Worm (Caenorhabditis elegans): Measurements from ENCODE around the gene K06A1.2.

K06A1.2 gene

DNA sequence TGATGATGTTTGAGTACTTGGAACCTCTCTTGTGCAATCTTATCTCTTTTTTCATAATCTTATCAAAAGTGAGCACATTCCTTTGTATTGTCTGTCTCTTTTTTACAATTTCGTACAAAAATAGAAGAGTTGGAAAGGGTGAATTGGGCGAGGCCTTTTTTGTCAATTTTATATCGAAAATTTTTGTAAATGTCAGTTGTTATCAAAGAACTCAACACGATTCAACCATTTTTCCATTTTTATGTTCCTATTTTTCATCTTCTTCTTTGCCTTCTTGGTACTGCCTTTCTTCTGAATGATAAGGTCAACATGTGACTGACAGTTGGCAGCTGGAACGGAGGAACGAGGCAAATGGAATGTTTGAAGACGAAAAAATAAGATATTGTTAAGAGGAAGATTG lies 30.0 kb upstream of the K06A1.2 start:
- no peak for TF ChIP-seq set-16 (GFP tag; IDR thresholded peaks at IDR 0.05)
- TF ChIP-seq madf-9 (GFP tag; conservative IDR thresholded peaks at IDR 0.05): no peak
- TF ChIP-seq nhr-237 (tag; optimal IDR thresholded peaks at IDR 0.05): no peak
- TF ChIP-seq nhr-6 (tag; optimal IDR thresholded peaks at IDR 0.05): peak; percentile 32
- TF ChIP-seq jun-1 (tag; optimal IDR thresholded peaks at IDR 0.05): no peak
- TF ChIP-seq ama-1 (optimal IDR thresholded peaks at IDR 0.05): no peak
- peak; percentile 85 for TF ChIP-seq nhr-77 (tag; optimal IDR thresholded peaks at IDR 0.05)
- TF ChIP-seq lin-39 (tag; optimal IDR thresholded peaks at IDR 0.05): no peak
- no peak for TF ChIP-seq ceh-32 (tag; optimal IDR thresholded peaks at IDR 0.05; ENCODE audit: poor library complexity)
- peak; percentile 85 for TF ChIP-seq dmd-6 (GFP tag; IDR thresholded peaks at IDR 0.05)
- no peak for TF ChIP-seq ceh-62 (tag; optimal IDR thresholded peaks at IDR 0.05)
- no peak for TF ChIP-seq skn-1 (tag; optimal IDR thresholded peaks at IDR 0.05)
- TF ChIP-seq nhr-41 (GFP tag; IDR thresholded peaks at IDR 0.05): 0 out of 2 replicates have a peak, but pooled peaks have one; percentile 28
- TF ChIP-seq nhr-111 (GFP tag; optimal IDR thresholded peaks at IDR 0.05): no peak
- TF ChIP-seq F26F4.8 (GFP tag; conservative IDR thresholded peaks at IDR 0.05): no peak
- peak; percentile 24 for TF ChIP-seq hlh-30 (tag; optimal IDR thresholded peaks at IDR 0.05; ENCODE audit: insufficient read depth)
- TF ChIP-seq dmd-9 (GFP tag; IDR thresholded peaks at IDR 0.05): no peak
- TF ChIP-seq ceh-20 (GFP tag; IDR thresholded peaks at IDR 0.05): peak; percentile 51; the same call in 1 of the 2 replicates
- TF ChIP-seq snpc-4 (tag; optimal IDR thresholded peaks at IDR 0.05): no peak
- TF ChIP-seq ZK337.2 (GFP tag; IDR thresholded peaks at IDR 0.05): no peak
- peak; percentile 93 for TF ChIP-seq pqm-1 (tag; optimal IDR thresholded peaks at IDR 0.05)
- TF ChIP-seq ztf-11 (tag; optimal IDR thresholded peaks at IDR 0.05): no peak
- TF ChIP-seq nhr-48 (tag; optimal IDR thresholded peaks at IDR 0.05): peak; percentile 48
- TF ChIP-seq zfp-3 (GFP tag; conservative IDR thresholded peaks at IDR 0.05): no peak
- no peak for TF ChIP-seq ceh-82 (tag; optimal IDR thresholded peaks at IDR 0.05)
- TF ChIP-seq unc-62 (GFP tag; optimal IDR thresholded peaks at IDR 0.05 in 1 of 2): peak; percentile 37 to 62
- TF ChIP-seq unc-62 (tag; optimal IDR thresholded peaks at IDR 0.05): no peak
- peak; percentile 89 for TF ChIP-seq dve-1 (tag; optimal IDR thresholded peaks at IDR 0.05; ENCODE audit: insufficient read depth)
- TF ChIP-seq ces-1 (GFP tag; optimal IDR thresholded peaks at IDR 0.05): no peak
- no peak for TF ChIP-seq nhr-42 (GFP tag; IDR thresholded peaks at IDR 0.05)
- no peak for TF ChIP-seq Y75B8A.6 (GFP tag; IDR thresholded peaks at IDR 0.05)
- no peak for TF ChIP-seq lin-13 (GFP tag; optimal IDR thresholded peaks at IDR 0.05)
- peak; percentile 17 for TF ChIP-seq mep-1 (tag; optimal IDR thresholded peaks at IDR 0.05)
- TF ChIP-seq saeg-2 (GFP tag; IDR thresholded peaks at IDR 0.05): 0 out of 2 replicates have a peak, but pooled peaks have one; percentile 15
- peak; percentile 22 for TF ChIP-seq zip-2 (tag; optimal IDR thresholded peaks at IDR 0.05)
- TF ChIP-seq egl-27 (tag; optimal IDR thresholded peaks at IDR 0.05): no peak
- TF ChIP-seq tag-97 (GFP tag; IDR thresholded peaks at IDR 0.05): no peak
- TF ChIP-seq hmg-1.1 (GFP tag; IDR thresholded peaks at IDR 0.05): no peak
- TF ChIP-seq zip-11 (GFP tag; IDR thresholded peaks at IDR 0.05): no peak
- peak in 1 of 2 experiments; percentile 32 for TF ChIP-seq daf-16 (GFP tag; optimal IDR thresholded peaks at IDR 0.05)
- TF ChIP-seq daf-16 (tag; optimal IDR thresholded peaks at IDR 0.05): peak; percentile 78
- no peak for TF ChIP-seq madf-5 (GFP tag; IDR thresholded peaks at IDR 0.05)
- TF ChIP-seq nhr-102 (tag; optimal IDR thresholded peaks at IDR 0.05): peak; percentile 51
- no peak for TF ChIP-seq duxl-1 (tag; optimal IDR thresholded peaks at IDR 0.05; ENCODE audit: poor library complexity)
- TF ChIP-seq lin-15B (tag; optimal IDR thresholded peaks at IDR 0.05): no peak
- TF ChIP-seq attf-4 (tag; optimal IDR thresholded peaks at IDR 0.05): no peak
- no peak for TF ChIP-seq ZK546.5 (tag; optimal IDR thresholded peaks at IDR 0.05)
- no peak for TF ChIP-seq lin-1 (GFP tag; IDR thresholded peaks at IDR 0.05)
- TF ChIP-seq aly-2 (tag; optimal IDR thresholded peaks at IDR 0.05): no peak
- TF ChIP-seq ztf-7 (tag; optimal IDR thresholded peaks at IDR 0.05): no peak
- no peak for TF ChIP-seq rbr-2 (tag; optimal IDR thresholded peaks at IDR 0.05)
- TF ChIP-seq F37D6.2 (tag; optimal IDR thresholded peaks at IDR 0.05): no peak
- TF ChIP-seq nhr-28 (tag; optimal IDR thresholded peaks at IDR 0.05): peak; percentile 77

All from whole organism, L4 larva.